Worm (Caenorhabditis elegans) whole organism, L4/young adult: Measurements from ENCODE around the gene itm-2.

ENCODE experiments used
- W03F9.2 ChIP-seq: fragments of 150-350 bp; optimal IDR thresholded peaks from 2 replicates; lab custom pipeline; 2014; ENCODE audit warnings: missing biosample characterization, missing genetic modification characterization
- dao-5 ChIP-seq: sonication (generic microtip); optimal IDR thresholded peaks from 2 replicates; lab custom pipeline; 2016; ENCODE audit warnings: missing genotype, missing genetic modification characterization, moderate library complexity, missing compliant biosample characterization
- him-1 ChIP-seq: sonication (generic microtip); optimal IDR thresholded peaks from 2 replicates; lab custom pipeline; 2016; ENCODE audit warnings: missing genotype, missing genetic modification reagents, missing genetic modification characterization, missing compliant biosample characterization

- TF ChIP-seq him-1 = no peak
- no peak for TF ChIP-seq W03F9.2 (tag; lab: Kevin White, UChicago)
- TF ChIP-seq dao-5 = no peak
Observed at ce11 chrX:5460930-5461329, 16.0 kb downstream of the itm-2 start, which contains the start of gene ddr-1.
